Fruit fly (Drosophila melanogaster) whole organism, embryonic: ENCODE data around the gene CG13071.

ENCODE experiments used
- Ada2b ChIP-seq: fragments of 200-800 bp; sonication (Bioruptor generic); IDR thresholded peaks from 2 replicates; pipeline ENCODE4 v1.3.6; 2022; ENCODE audit warnings: missing biosample characterization, missing genetic modification characterization
- Awh ChIP-seq: fragments of 200-800 bp; sonication (Bioruptor generic); IDR thresholded peaks from 2 replicates; pipeline ENCODE4, ENCODE4 v1.3.6; 2022; ENCODE audit warnings: missing biosample characterization, missing genetic modification characterization
- B-H2 ChIP-seq: fragments of 200-800 bp; sonication (Bioruptor generic); optimal IDR thresholded peaks from 2 replicates; lab custom pipeline; 2018; ENCODE audit warnings: missing biosample characterization, mild to moderate bottlenecking, missing genetic modification characterization
- BtbVII ChIP-seq: fragments of 200-800 bp; sonication (Bioruptor generic); optimal IDR thresholded peaks from 3 replicates; lab custom pipeline; 2017; ENCODE audit warnings: missing biosample characterization, mild to moderate bottlenecking, missing genetic modification characterization
- CG10209 ChIP-seq: fragments of 200-800 bp; sonication (Bioruptor generic); optimal IDR thresholded peaks from 3 replicates; lab custom pipeline; 2017; ENCODE audit warnings: missing biosample characterization, mild to moderate bottlenecking, missing genetic modification characterization, missing genetic modification reagents
- CG10321 ChIP-seq: fragments of 200-800 bp; sonication (Bioruptor generic); IDR thresholded peaks from 2 replicates; pipeline ENCODE4 v1.3.6; 2022; ENCODE audit warnings: missing biosample characterization, missing genetic modification characterization
- CG12236 ChIP-seq: fragments of 200-800 bp; sonication (Bioruptor generic); optimal IDR thresholded peaks from 2 replicates; lab custom pipeline; 2016; ENCODE audit warnings: missing biosample characterization, missing genetic modification characterization
- CG12659 ChIP-seq: fragments of 200-800 bp; sonication (Bioruptor generic); optimal IDR thresholded peaks from 3 replicates; lab custom pipeline; 2017; ENCODE audit warnings: mild to moderate bottlenecking, missing biosample characterization, missing genetic modification reagents, missing genetic modification characterization
- CG13624 ChIP-seq: fragments of 200-800 bp; sonication (Bioruptor generic); optimal IDR thresholded peaks from 2 replicates; lab custom pipeline; 2016; ENCODE audit warnings: missing biosample characterization, missing genetic modification characterization
- CG14050 ChIP-seq: fragments of 200-800 bp; sonication (Bioruptor generic); IDR thresholded peaks from 3 replicates; pipeline ENCODE4 v1.3.6; 2022; ENCODE audit warnings: missing biosample characterization, missing genetic modification characterization
- CG14441 ChIP-seq: fragments of 200-800 bp; sonication (Bioruptor generic); IDR thresholded peaks from 2 replicates; pipeline ENCODE4 v1.3.6; 2022; ENCODE audit warnings: missing biosample characterization, missing genetic modification characterization
- CG15011 ChIP-seq: fragments of 200-800 bp; sonication (Bioruptor generic); optimal IDR thresholded peaks from 3 replicates; lab custom pipeline; 2018; ENCODE audit warnings: missing biosample characterization, mild to moderate bottlenecking, missing genetic modification characterization
- CG16815 ChIP-seq: fragments of 200-800 bp; sonication (Bioruptor generic); optimal IDR thresholded peaks from 3 replicates; lab custom pipeline; 2017; ENCODE audit warnings: missing biosample characterization, mild to moderate bottlenecking, missing genetic modification characterization
- CG17612 ChIP-seq: fragments of 200-800 bp; sonication (Bioruptor generic); IDR thresholded peaks from 2 replicates; pipeline ENCODE4 v1.3.6; 2022; ENCODE audit warnings: missing biosample characterization, missing genetic modification characterization
- CG2199 ChIP-seq: fragments of 200-800 bp; sonication (Bioruptor generic); IDR thresholded peaks from 3 replicates; pipeline ENCODE4 v1.3.6; 2022; ENCODE audit warnings: missing biosample characterization, missing genetic modification characterization
- CG30020 ChIP-seq: fragments of 200-800 bp; optimal IDR thresholded peaks from 2 replicates; lab custom pipeline; 2019; ENCODE audit warnings: missing biosample characterization, mild to moderate bottlenecking, missing genetic modification characterization, moderate library complexity
- CG31441 ChIP-seq: fragments of 200-800 bp; sonication (Bioruptor generic); IDR thresholded peaks from 2 replicates; pipeline ENCODE4 v1.3.6; 2022; ENCODE audit warnings: missing biosample characterization, missing genetic modification characterization
- CG34224 ChIP-seq: fragments of 200-800 bp; sonication (Bioruptor generic); IDR thresholded peaks from 3 replicates; pipeline ENCODE4 v1.3.6; 2022; ENCODE audit warnings: missing biosample characterization, missing genetic modification characterization; ENCODE audit not compliant: partially characterized antibody
- CG3995 ChIP-seq: fragments of 200-800 bp; sonication (Bioruptor generic); optimal IDR thresholded peaks from 3 replicates; lab custom pipeline; 2016; ENCODE audit warnings: missing biosample characterization, missing genetic modification characterization
- CG6854 ChIP-seq: fragments of 200-800 bp; sonication (Bioruptor generic); optimal IDR thresholded peaks from 3 replicates; lab custom pipeline; 2017; ENCODE audit warnings: missing biosample characterization, mild to moderate bottlenecking, missing genetic modification characterization
- CG7839 ChIP-seq: fragments of 200-800 bp; sonication (Bioruptor generic); optimal IDR thresholded peaks from 3 replicates; lab custom pipeline; 2018; ENCODE audit warnings: missing biosample characterization, mild to moderate bottlenecking, missing genetic modification characterization, moderate library complexity
- CG8281 ChIP-seq: fragments of 200-800 bp; sonication (Bioruptor generic); optimal IDR thresholded peaks from 2 replicates; lab custom pipeline; 2018; ENCODE audit warnings: missing biosample characterization, mild to moderate bottlenecking, missing genetic modification characterization, moderate library complexity
- CG9215 ChIP-seq: fragments of 200-800 bp; sonication (Bioruptor generic); IDR thresholded peaks from 2 replicates; pipeline ENCODE4 v1.3.6; 2022; ENCODE audit warnings: missing biosample characterization, missing genetic modification characterization
- CG9797 ChIP-seq: fragments of 200-800 bp; sonication (Bioruptor generic); optimal IDR thresholded peaks from 3 replicates; lab custom pipeline; 2018; ENCODE audit warnings: missing biosample characterization, mild to moderate bottlenecking, missing genetic modification characterization
- Hr3 ChIP-seq: fragments of 200-800 bp; sonication (Bioruptor generic); optimal IDR thresholded peaks from 3 replicates; lab custom pipeline; 2016; ENCODE audit warnings: missing biosample characterization, missing genetic modification characterization
- Lim3 ChIP-seq: fragments of 200-800 bp; sonication (Bioruptor generic); IDR thresholded peaks from 2 replicates; pipeline ENCODE4 v1.3.6; 2022; ENCODE audit warnings: missing biosample characterization, missing genetic modification characterization
- NK7.1 ChIP-seq: fragments of 200-800 bp; sonication (Bioruptor generic); optimal IDR thresholded peaks from 3 replicates; lab custom pipeline; 2016; ENCODE audit warnings: missing biosample characterization, missing genetic modification characterization
- Oli ChIP-seq: fragments of 200-800 bp; sonication (Bioruptor generic); optimal IDR thresholded peaks from 2 replicates; lab custom pipeline; 2018; ENCODE audit warnings: missing biosample characterization, mild to moderate bottlenecking, missing genetic modification characterization, moderate library complexity
- Sox102F ChIP-seq: fragments of 200-800 bp; sonication (Bioruptor generic); optimal IDR thresholded peaks from 2 replicates; lab custom pipeline; 2018; ENCODE audit warnings: missing biosample characterization, mild to moderate bottlenecking, missing genetic modification characterization, moderate library complexity
- ac ChIP-seq: fragments of 200-800 bp; sonication (Bioruptor generic); optimal IDR thresholded peaks from 3 replicates; lab custom pipeline; 2017; ENCODE audit warnings: missing biosample characterization, mild to moderate bottlenecking, missing genetic modification characterization
- bsh ChIP-seq, 2 experiments: fragments of 200-800 bp; sonication (Bioruptor generic); optimal IDR thresholded peaks; 2 replicates each; lab custom pipeline; 2017 to 2018; ENCODE audit warnings: mild to moderate bottlenecking in 2 of 2, missing biosample characterization in 2 of 2, missing genetic modification characterization in 2 of 2, moderate library complexity in 1 of 2
- chinmo ChIP-seq: fragments of 200-800 bp; sonication (Bioruptor generic); IDR thresholded peaks from 4 replicates; pipeline ENCODE4 v1.3.6; 2022; ENCODE audit warnings: missing biosample characterization, missing genetic modification characterization; ENCODE audit not compliant: partially characterized antibody
- croc ChIP-seq: fragments of 200-800 bp; sonication (Bioruptor generic); conservative IDR thresholded peaks from 3 replicates; pipeline ENCODE4 v1.3.6; 2022; ENCODE audit warnings: missing biosample characterization, missing genetic modification characterization
- dpn ChIP-seq, 2 experiments: fragments of 200-800 bp; sonication (Bioruptor generic); optimal IDR thresholded peaks; 3 replicates each; lab custom pipeline; 2016; ENCODE audit warnings: missing biosample characterization in 2 of 2, missing genetic modification characterization in 2 of 2
- gcm2 ChIP-seq: fragments of 200-800 bp; sonication (Bioruptor generic); optimal IDR thresholded peaks from 2 replicates; lab custom pipeline; 2016; ENCODE audit warnings: missing biosample characterization, missing genetic modification characterization
- ham ChIP-seq: fragments of 200-800 bp; sonication (Bioruptor generic); IDR thresholded peaks from 2 replicates; pipeline ENCODE4 v1.3.6; 2022; ENCODE audit warnings: missing biosample characterization, missing genetic modification characterization
- her ChIP-seq: fragments of 200-800 bp; sonication (Bioruptor generic); optimal IDR thresholded peaks from 2 replicates; lab custom pipeline; 2016; ENCODE audit warnings: missing biosample characterization, missing genetic modification characterization
- mam ChIP-seq: fragments of 200-800 bp; sonication (Bioruptor generic); optimal IDR thresholded peaks from 3 replicates; lab custom pipeline; 2016; ENCODE audit warnings: missing biosample characterization, missing genetic modification characterization
- odd ChIP-seq: fragments of 200-800 bp; sonication (Bioruptor generic); optimal IDR thresholded peaks from 2 replicates; lab custom pipeline; 2017; ENCODE audit warnings: missing biosample characterization, mild to moderate bottlenecking, missing genetic modification characterization
- pan ChIP-seq, 4 experiments: fragments of >200 bp in 3 of 4; fragments of 200-800 bp in 1 of 4; sonication (Bioruptor generic) in 1 of 4; optimal IDR thresholded peaks in 3 of 4; IDR thresholded peaks in 1 of 4; 2 replicates each; pipeline versions ENCODE4 v1.3.6 to Lab custom; 2017 to 2022; ENCODE audit warnings: missing biosample characterization in 2 of 4, missing genetic modification characterization in 2 of 4, mixed read lengths in 1 of 4
- peb ChIP-seq: fragments of 200-800 bp; sonication (Bioruptor generic); IDR thresholded peaks from 2 replicates; pipeline ENCODE4 v1.3.6; 2022; ENCODE audit warnings: missing biosample characterization, missing genetic modification characterization
- phol ChIP-seq: fragments of 200-800 bp; sonication (Bioruptor generic); optimal IDR thresholded peaks from 3 replicates; lab custom pipeline; 2018; ENCODE audit warnings: missing biosample characterization, mild to moderate bottlenecking, missing genetic modification characterization, moderate library complexity
- pnt ChIP-seq: fragments of 200-800 bp; sonication (Bioruptor generic); optimal IDR thresholded peaks from 3 replicates; lab custom pipeline; 2016; ENCODE audit warnings: missing biosample characterization, missing genetic modification characterization
- rib ChIP-seq: fragments of 200-800 bp; sonication (Bioruptor generic); IDR thresholded peaks from 2 replicates; pipeline ENCODE4 v1.3.6; 2022; ENCODE audit warnings: missing biosample characterization, missing genetic modification characterization
- sc ChIP-seq, 3 experiments: fragments of >200 bp in 2 of 3; fragments of 200-800 bp in 1 of 3; sonication (Bioruptor generic) in 1 of 3; optimal IDR thresholded peaks; 2 replicates in 2 of 3; 3 replicates in 1 of 3; lab custom pipeline; 2017; ENCODE audit warnings: mild to moderate bottlenecking in 1 of 3, missing biosample characterization in 1 of 3, missing genetic modification characterization in 1 of 3, missing genetic modification reagents in 1 of 3
- sd ChIP-seq: fragments of 200-800 bp; sonication (Bioruptor generic); optimal IDR thresholded peaks from 3 replicates; lab custom pipeline; 2018; ENCODE audit warnings: missing biosample characterization, mild to moderate bottlenecking, missing genetic modification characterization, moderate library complexity
- sens ChIP-seq: fragments of 200-800 bp; sonication (Bioruptor generic); peaks from one replicate; lab custom pipeline; 2016; ENCODE audit warnings: missing biosample characterization, missing genetic modification characterization
- so ChIP-seq: fragments of 200-800 bp; sonication (Bioruptor generic); IDR thresholded peaks from 3 replicates; pipeline ENCODE4 v1.3.6; 2022; ENCODE audit warnings: missing biosample characterization, missing genetic modification characterization
- tap ChIP-seq: fragments of 200-800 bp; optimal IDR thresholded peaks from 3 replicates; lab custom pipeline; 2019; ENCODE audit warnings: missing biosample characterization, mild to moderate bottlenecking, missing genetic modification characterization, moderate library complexity
- usp ChIP-seq: fragments of >200 bp; optimal IDR thresholded peaks from 2 replicates; lab custom pipeline; 2017; ENCODE audit warnings: missing biosample characterization, missing genetic modification characterization

CG13071 gene

DNA sequence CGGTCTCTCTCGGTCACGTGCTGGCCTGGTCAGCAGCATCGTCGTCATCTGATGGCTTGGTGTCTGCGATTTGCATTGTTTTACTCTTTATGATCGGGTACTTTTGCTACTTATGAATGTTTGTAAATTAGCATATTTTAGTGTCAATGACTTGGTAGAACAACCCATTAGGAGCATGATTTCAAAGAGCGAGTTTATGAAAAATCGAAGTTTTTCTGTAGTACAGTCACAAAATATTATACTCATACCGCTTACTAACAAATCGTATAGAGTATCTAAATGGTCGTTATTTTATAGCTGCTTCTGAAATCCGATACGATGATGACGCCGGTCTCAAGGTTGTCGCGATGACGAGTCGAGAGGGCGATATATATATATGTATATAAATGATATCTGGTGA lies 23.7 kb downstream of the CG13071 start (continued):
- TF ChIP-seq sc (optimal IDR thresholded peaks at IDR 0.05; lab: Kevin White, UChicago) (no peak), sc (GFP tag; optimal IDR thresholded peaks at IDR 0.05; lab: Kevin White, UChicago) (no peak), so (GFP tag; lab: Robert Waterston, UW) (peak; percentile 45; the same call in 1 of the 3 replicates), gcm2 (GFP tag; lab: Kevin White, UChicago) (no peak), tap (tag; lab: Kevin White, UChicago) (peak; percentile 40), Awh (GFP tag; lab: Robert Waterston, UW) (no peak), BtbVII (GFP tag; lab: Kevin White, UChicago) (no peak), pan (optimal IDR thresholded peaks at IDR 0.05; lab: Kevin White, UChicago) (no peak), pan (GFP tag; optimal IDR thresholded peaks at IDR 0.05 in 1 of 2, IDR thresholded peaks at IDR 0.05 in 1 of 2) (peak in 1 of 2 experiments; percentile 56), bsh (GFP tag; optimal IDR thresholded peaks at IDR 0.05; lab: Kevin White, UChicago) (peak; percentile 12 to 16), CG12659 (GFP tag; lab: Kevin White, UChicago) (peak; percentile 17), Hr3 (GFP tag; lab: Kevin White, UChicago) (no peak), ac (GFP tag; lab: Kevin White, UChicago) (no peak), CG17612 (no peak), CG34224 (GFP tag; lab: Robert Waterston, UW) (no peak), CG15011 (GFP tag; lab: Kevin White, UChicago) (no peak), sens (GFP tag; lab: Kevin White, UChicago) (peak; percentile 74), ham (GFP tag; lab: Robert Waterston, UW) (no peak), croc (no peak), CG8281 (tag; lab: Kevin White, UChicago) (no peak), CG10321 (GFP tag; lab: Robert Waterston, UW) (no peak), pnt (GFP tag; lab: Kevin White, UChicago) (peak; percentile 3), CG7839 (tag; lab: Kevin White, UChicago) (peak; percentile 48), Lim3 (no peak), Ada2b (GFP tag; lab: Robert Waterston, UW) (peak; percentile 20; the same call in 1 of the 2 replicates), CG14441 (GFP tag; lab: Robert Waterston, UW) (peak; percentile 57), Oli (tag; lab: Kevin White, UChicago) (peak; percentile 44), CG9215 (GFP tag; lab: Robert Waterston, UW) (no peak), usp (GFP tag; lab: Kevin White, UChicago) (no peak), CG12236 (GFP tag; lab: Kevin White, UChicago) (no peak), phol (tag; lab: Kevin White, UChicago) (peak; percentile 28), CG31441 (GFP tag; lab: Robert Waterston, UW) (0 out of 2 replicates have a peak, but pooled peaks have one; percentile 29), peb (GFP tag; lab: Robert Waterston, UW) (no peak), NK7.1 (GFP tag; lab: Kevin White, UChicago) (no peak), Sox102F (peak; percentile 58), her (no peak), sd (peak; percentile 22), mam (no peak), CG6854 (GFP tag; lab: Kevin White, UChicago) (no peak), CG2199 (GFP tag; lab: Robert Waterston, UW) (no peak), CG30020 (tag; lab: Kevin White, UChicago) (no peak), CG13624 (GFP tag; lab: Kevin White, UChicago) (no peak), CG9797 (GFP tag; lab: Kevin White, UChicago) (no peak), CG14050 (GFP tag; lab: Robert Waterston, UW) (0 out of 3 replicates have a peak, but pooled peaks have one; percentile 17), odd (no peak), rib (no peak), B-H2 (GFP tag; lab: Kevin White, UChicago) (no peak), CG3995 (GFP tag; lab: Kevin White, UChicago) (no peak), chinmo (GFP tag; lab: Robert Waterston, UW) (0 out of 4 replicates have a peak, but pooled peaks have one; percentile 47), dpn (GFP tag; optimal IDR thresholded peaks at IDR 0.05; lab: Kevin White, UChicago) (peak in 1 of 2 experiments; percentile 1), CG10209 (GFP tag; lab: Kevin White, UChicago) (no peak), CG16815 (GFP tag; lab: Kevin White, UChicago) (no peak)
